Worm (Caenorhabditis elegans) whole organism, L3 larva: Measurements from ENCODE around the gene pgp-14.

Source experiments
- aly-2 ChIP-seq: fragments of 150-350 bp; optimal IDR thresholded peaks from 2 replicates; lab custom pipeline; 2014; ENCODE audit warnings: missing biosample characterization, missing genetic modification characterization
- ceh-82 ChIP-seq: fragments of 150-350 bp; optimal IDR thresholded peaks from 2 replicates; lab custom pipeline; 2014; ENCODE audit warnings: missing biosample characterization, missing genetic modification characterization
- elt-2 ChIP-seq: sonication (generic microtip); optimal IDR thresholded peaks from 2 replicates; lab custom pipeline; 2016; ENCODE audit warnings: missing genetic modification reagents, mild to moderate bottlenecking, missing genetic modification characterization, missing compliant biosample characterization
- eor-1 ChIP-seq, 2 experiments: fragments of 150-350 bp; optimal IDR thresholded peaks; 2 replicates each; lab custom pipeline; 2014 to 2018; ENCODE audit warnings: missing biosample characterization in 2 of 2, missing genetic modification characterization in 2 of 2
- fkh-2 ChIP-seq: fragments of 150-350 bp; optimal IDR thresholded peaks from 2 replicates; lab custom pipeline; 2014; ENCODE audit warnings: missing biosample characterization, missing genetic modification reagents, missing genetic modification characterization
- nfya-1 ChIP-seq: sonication (generic microtip); optimal IDR thresholded peaks from 2 replicates; lab custom pipeline; 2017; ENCODE audit warnings: missing genetic modification characterization, mild to moderate bottlenecking, missing compliant biosample characterization, antibody characterized with exemption, moderate library complexity; ENCODE audit not compliant: insufficient read depth
- skn-1 ChIP-seq: fragments of 150-350 bp; optimal IDR thresholded peaks from 2 replicates; lab custom pipeline; 2014; ENCODE audit warnings: missing biosample characterization, missing genetic modification characterization
- tbx-2 ChIP-seq: sonication (generic microtip); optimal IDR thresholded peaks from 2 replicates; lab custom pipeline; 2016; ENCODE audit warnings: mild to moderate bottlenecking, missing genetic modification characterization, missing compliant biosample characterization
- unc-62 ChIP-seq: fragments of 150-350 bp; sonication (generic microtip); optimal IDR thresholded peaks from 4 replicates; lab custom pipeline; 2014; ENCODE audit warnings: missing biosample characterization, missing genetic modification reagents, missing genetic modification characterization
- zag-1 ChIP-seq: fragments of 150-350 bp; optimal IDR thresholded peaks from 2 replicates; lab custom pipeline; 2014; ENCODE audit warnings: missing biosample characterization, missing genetic modification characterization
- ztf-4 ChIP-seq: fragments of 150-350 bp; optimal IDR thresholded peaks from 2 replicates; lab custom pipeline; 2014; ENCODE audit warnings: missing biosample characterization, missing genetic modification characterization

The pgp-14 gene

ce11 chrX:12701963-12702362 is 47.4 kb downstream of the pgp-14 start, which contains the start of gene nhr-214:
TSS of gene nhr-214 (minus strand) at chrX:12702063.
- TF ChIP-seq tbx-2 (no peak), aly-2 (no peak), eor-1 (tag; optimal IDR thresholded peaks at IDR 0.05; lab: Kevin White, UChicago) (no peak), ztf-4 (tag; lab: Kevin White, UChicago) (no peak), elt-2 (no peak), ceh-82 (tag; lab: Kevin White, UChicago) (no peak), unc-62 (GFP tag; lab: Kevin White, UChicago) (no peak)

- TF ChIP-seq ceh-82 (tag; lab: Kevin White, UChicago) (no peak), skn-1 (tag; lab: Kevin White, UChicago) (no peak), fkh-2 (no peak), zag-1 (no peak), nfya-1 (tag; lab: Kevin White, UChicago) (no peak)
Observed at ce11 chrX:12700456-12700855, 48.9 kb downstream of the pgp-14 start, which contains the start of gene nhr-26. TSS of gene nhr-26 (minus strand) at chrX:12700465.
